Worm (Caenorhabditis elegans) whole organism, L2 larva: ENCODE data around the gene dim-1.

Source experiments
- alr-1 ChIP-seq: fragments of 150-350 bp; optimal IDR thresholded peaks from 2 replicates; lab custom pipeline; 2014; ENCODE audit warnings: missing biosample characterization, missing genetic modification characterization
- aly-2 ChIP-seq: fragments of 150-350 bp; optimal IDR thresholded peaks from 2 replicates; lab custom pipeline; 2014; ENCODE audit warnings: missing biosample characterization, missing genetic modification characterization
- ceh-16 ChIP-seq: fragments of 150-350 bp; optimal IDR thresholded peaks from 2 replicates; lab custom pipeline; 2014; ENCODE audit warnings: missing biosample characterization, missing genetic modification characterization
- ceh-82 ChIP-seq: fragments of 150-350 bp; optimal IDR thresholded peaks from 2 replicates; lab custom pipeline; 2014; ENCODE audit warnings: missing biosample characterization, missing genetic modification characterization
- elt-3 ChIP-seq: sonication (generic microtip); optimal IDR thresholded peaks from 2 replicates; lab custom pipeline; 2017; ENCODE audit warnings: missing biosample characterization, missing genetic modification characterization
- fos-1 ChIP-seq: fragments of 150-350 bp; optimal IDR thresholded peaks from 2 replicates; lab custom pipeline; 2014; ENCODE audit warnings: missing biosample characterization, missing genetic modification characterization
- nhr-10 ChIP-seq: sonication (generic microtip); optimal IDR thresholded peaks from 2 replicates; lab custom pipeline; 2017; ENCODE audit warnings: missing biosample characterization, missing genetic modification characterization
- nhr-11 ChIP-seq: fragments of 150-350 bp; optimal IDR thresholded peaks from 2 replicates; lab custom pipeline; 2014; ENCODE audit warnings: missing biosample characterization, missing genetic modification characterization
- nhr-12 ChIP-seq: fragments of 150-350 bp; optimal IDR thresholded peaks from 2 replicates; lab custom pipeline; 2014; ENCODE audit warnings: missing biosample characterization, missing genetic modification characterization
- snpc-4 ChIP-seq: fragments of 150-350 bp; optimal IDR thresholded peaks from 2 replicates; lab custom pipeline; 2014; ENCODE audit warnings: missing biosample characterization, missing genetic modification characterization
- unc-39 ChIP-seq: fragments of 150-350 bp; optimal IDR thresholded peaks from 2 replicates; lab custom pipeline; 2014; ENCODE audit warnings: missing biosample characterization, missing genetic modification characterization
- unc-62 ChIP-seq: fragments of 150-350 bp; optimal IDR thresholded peaks from 2 replicates; lab custom pipeline; 2014; ENCODE audit warnings: missing biosample characterization, missing genetic modification reagents, missing genetic modification characterization
- zag-1 ChIP-seq: fragments of 150-350 bp; optimal IDR thresholded peaks from 2 replicates; lab custom pipeline; 2014; ENCODE audit warnings: missing biosample characterization, missing genetic modification characterization

- TF ChIP-seq nhr-12 (tag; lab: Kevin White, UChicago) (no peak), nhr-10 (tag; lab: Kevin White, UChicago) (no peak), unc-39 (tag; lab: Kevin White, UChicago) (no peak), elt-3 (tag; lab: Kevin White, UChicago) (no peak), ceh-82 (tag; lab: Kevin White, UChicago) (no peak), aly-2 (no peak), fos-1 (tag; lab: Kevin White, UChicago) (no peak), ceh-16 (tag; lab: Kevin White, UChicago) (no peak), alr-1 (no peak), nhr-11 (tag; lab: Kevin White, UChicago) (no peak), zag-1 (no peak), unc-62 (GFP tag; lab: Kevin White, UChicago) (no peak), snpc-4 (no peak)
These were observed 9.2 kb upstream of the dim-1 start, which contains the start of gene C18A11.2 for ce11 chrX:8067268-8067667.
